Fruit fly (Drosophila melanogaster): ENCODE data around the gene Fur2.

DNA sequence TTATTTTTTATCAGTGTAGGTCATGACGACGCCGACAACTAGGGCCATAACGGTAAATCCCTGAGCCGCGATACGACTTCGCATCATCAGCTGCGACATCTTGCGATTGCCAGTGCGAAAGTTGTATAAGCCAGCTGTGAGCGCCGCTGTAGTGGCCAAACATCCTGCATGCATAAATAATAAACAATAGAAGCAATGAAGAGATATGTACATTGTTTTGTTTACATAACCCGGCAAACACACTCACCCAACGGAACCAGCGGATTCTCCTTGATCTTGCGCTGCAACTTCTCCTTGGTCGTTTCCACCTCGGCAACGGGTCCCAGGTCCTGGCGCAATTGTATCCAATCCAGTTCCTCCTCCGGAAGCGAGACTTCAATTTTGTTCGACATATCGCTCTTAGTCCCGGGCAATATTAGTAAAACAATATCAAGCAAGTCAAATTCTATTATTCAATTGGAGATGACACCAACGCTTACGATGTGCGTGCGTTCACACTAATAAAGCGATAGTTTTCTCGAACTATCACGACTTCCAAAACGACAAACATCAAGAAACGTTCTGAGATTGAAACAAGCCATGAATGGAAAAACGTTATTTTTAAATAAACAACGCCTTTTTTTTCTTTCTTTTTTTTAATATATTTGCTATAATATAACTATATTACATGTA lies 41.2 kb upstream of the Fur2 start:
- TF ChIP-seq CG15710 (tag; optimal IDR thresholded peaks at IDR 0.05) (no peak), CG32121 (GFP tag; IDR thresholded peaks at IDR 0.05) (no peak), CG8159 (tag; optimal IDR thresholded peaks at IDR 0.05) (no peak), EcR (GFP tag; optimal IDR thresholded peaks at IDR 0.05) (no peak), CG12605 (GFP tag; IDR thresholded peaks at IDR 0.05) (no peak), CG34367 (tag; optimal IDR thresholded peaks at IDR 0.05) (no peak), Ets98B (GFP tag; IDR thresholded peaks at IDR 0.05) (no peak), Pif1B (GFP tag; optimal IDR thresholded peaks at IDR 0.05) (no peak), CG4496 (GFP tag; IDR thresholded peaks at IDR 0.05) (no peak), CG17806 (tag; optimal IDR thresholded peaks at IDR 0.05) (no peak), rn (GFP tag; IDR thresholded peaks at IDR 0.05) (no peak), CG8301 (tag; optimal IDR thresholded peaks at IDR 0.05) (no peak)

Data from whole organism, pupa.